Worm (Caenorhabditis elegans) whole organism, L4 larva: Measurements from ENCODE around the gene tsn-1.

Source experiments
- F44E2.7 ChIP-seq: fragments of 200-800 bp; sonication (Bioruptor generic); IDR thresholded peaks from 2 replicates; pipeline ENCODE4 v2.1.2; 2022; ENCODE audit warnings: missing genetic modification characterization, missing compliant biosample characterization
- R02D3.7 ChIP-seq: fragments of 150-350 bp; sonication (generic microtip); optimal IDR thresholded peaks from 3 replicates; lab custom pipeline; 2014; ENCODE audit warnings: missing biosample characterization, missing genetic modification characterization
- Y105C5A.15 ChIP-seq: fragments of 200-800 bp; sonication (Bioruptor generic); IDR thresholded peaks from 2 replicates; pipeline ENCODE4 v1.3.6; 2022; ENCODE audit warnings: missing genetic modification characterization, missing compliant biosample characterization
- Y48G9A.11 ChIP-seq: fragments of 200-800 bp; sonication (Bioruptor generic); IDR thresholded peaks from 2 replicates; pipeline ENCODE4 v1.3.6; 2022; ENCODE audit warnings: missing genetic modification reagents, missing genetic modification characterization, missing compliant biosample characterization
- Y5F2A.4 ChIP-seq: fragments of 200-800 bp; sonication (Bioruptor generic); optimal IDR thresholded peaks from 2 replicates; lab custom pipeline; 2018; ENCODE audit warnings: mild to moderate bottlenecking, missing genetic modification characterization, missing compliant biosample characterization
- ZK337.2 ChIP-seq: fragments of 200-800 bp; sonication (Bioruptor generic); IDR thresholded peaks from 2 replicates; pipeline ENCODE4 v1.3.6; 2022; ENCODE audit warnings: missing genetic modification reagents, missing genetic modification characterization, missing compliant biosample characterization
- aha-1 ChIP-seq: fragments of 150-350 bp; peaks from one replicate; lab custom pipeline; 2014; ENCODE audit warnings: missing biosample characterization, missing genetic modification characterization
- ama-1 ChIP-seq: fragments of 150-350 bp; optimal IDR thresholded peaks from 2 replicates; lab custom pipeline; 2014; ENCODE audit warnings: inconsistent platforms, mixed read lengths
- arid-1 ChIP-seq: fragments of 200-800 bp; sonication (Bioruptor generic); conservative IDR thresholded peaks from 2 replicates; pipeline ENCODE4 v1.3.6; 2022; ENCODE audit warnings: missing genetic modification reagents, missing genetic modification characterization, missing compliant biosample characterization
- ceh-20 ChIP-seq: fragments of 200-800 bp; sonication (Bioruptor generic); IDR thresholded peaks from 2 replicates; pipeline ENCODE4 v1.3.6; 2022; ENCODE audit warnings: missing genetic modification reagents, missing genetic modification characterization, missing compliant biosample characterization
- ceh-62 ChIP-seq: sonication (generic microtip); optimal IDR thresholded peaks from 2 replicates; lab custom pipeline; 2017; ENCODE audit warnings: missing biosample characterization, missing genetic modification characterization
- ctbp-1 ChIP-seq: fragments of 200-800 bp; sonication (Bioruptor generic); IDR thresholded peaks from 2 replicates; pipeline ENCODE4 v1.3.6; 2022; ENCODE audit warnings: missing genetic modification reagents, missing genetic modification characterization, missing compliant biosample characterization
- daf-16 ChIP-seq, 3 experiments: sonication (generic microtip); optimal IDR thresholded peaks; 2 replicates each; lab custom pipeline; 2016 to 2017; ENCODE audit warnings: missing genetic modification characterization in 3 of 3, missing genetic modification reagents in 3 of 3, mild to moderate bottlenecking in 2 of 3, missing compliant biosample characterization in 2 of 3, missing biosample characterization in 1 of 3, moderate library complexity in 1 of 3
- dmd-8 ChIP-seq: fragments of 200-800 bp; sonication (Bioruptor generic); IDR thresholded peaks from 2 replicates; pipeline ENCODE4 v1.3.6; 2022; ENCODE audit warnings: missing genetic modification characterization, missing compliant biosample characterization
- dmd-9 ChIP-seq: fragments of 200-800 bp; sonication (Bioruptor generic); IDR thresholded peaks from 2 replicates; pipeline ENCODE4 v1.3.6; 2022; ENCODE audit warnings: missing genetic modification reagents, missing genetic modification characterization, missing compliant biosample characterization
- dve-1 ChIP-seq: sonication (generic microtip); optimal IDR thresholded peaks from 2 replicates; lab custom pipeline; 2017; ENCODE audit warnings: antibody characterized with exemption, mild to moderate bottlenecking, missing genetic modification characterization, missing compliant biosample characterization; ENCODE audit not compliant: insufficient read depth
- egl-43 ChIP-seq: fragments of 200-800 bp; sonication (Bioruptor generic); IDR thresholded peaks from 2 replicates; pipeline ENCODE4 v1.3.6; 2022; ENCODE audit warnings: missing genetic modification reagents, missing genetic modification characterization, missing compliant biosample characterization
- fkh-10 ChIP-seq: fragments of 150-350 bp; optimal IDR thresholded peaks from 2 replicates; lab custom pipeline; 2014; ENCODE audit warnings: missing biosample characterization, missing genetic modification reagents, missing genetic modification characterization
- fos-1 ChIP-seq: fragments of 150-350 bp; optimal IDR thresholded peaks from 2 replicates; lab custom pipeline; 2014; ENCODE audit warnings: missing biosample characterization, missing genetic modification characterization
- gei-8 ChIP-seq: fragments of 200-800 bp; sonication (Bioruptor generic); optimal IDR thresholded peaks from 2 replicates; lab custom pipeline; 2018; ENCODE audit warnings: mild to moderate bottlenecking, missing genetic modification characterization, missing compliant biosample characterization
- hlh-11 ChIP-seq: fragments of 200-800 bp; sonication (Bioruptor generic); optimal IDR thresholded peaks from 2 replicates; lab custom pipeline; 2018; ENCODE audit warnings: mild to moderate bottlenecking, missing genetic modification characterization, missing compliant biosample characterization
- hlh-30 ChIP-seq: sonication (generic microtip); optimal IDR thresholded peaks from 2 replicates; lab custom pipeline; 2017; ENCODE audit warnings: antibody characterized with exemption, mild to moderate bottlenecking, missing genetic modification characterization, missing compliant biosample characterization; ENCODE audit not compliant: insufficient read depth
- hmg-1.1 ChIP-seq: fragments of 200-800 bp; sonication (Bioruptor generic); IDR thresholded peaks from 2 replicates; pipeline ENCODE4 v1.3.6; 2022; ENCODE audit warnings: missing genetic modification reagents, missing genetic modification characterization, missing compliant biosample characterization
- lin-29 ChIP-seq: fragments of 200-800 bp; sonication (Bioruptor generic); IDR thresholded peaks from 2 replicates; pipeline ENCODE4 v1.3.6; 2022; ENCODE audit warnings: missing genetic modification reagents, missing genetic modification characterization, missing compliant biosample characterization
- lin-39 ChIP-seq: fragments of 150-350 bp; optimal IDR thresholded peaks from 2 replicates; lab custom pipeline; 2014; ENCODE audit warnings: missing biosample characterization, missing genetic modification reagents, missing genetic modification characterization
- mdl-1 ChIP-seq, 2 experiments: fragments of 150-350 bp in 1 of 2; sonication (generic microtip) in 1 of 2; optimal IDR thresholded peaks; 2 replicates each; lab custom pipeline; 2014 to 2017; ENCODE audit warnings: missing biosample characterization in 2 of 2, missing genetic modification characterization in 2 of 2
- mep-1 ChIP-seq: fragments of 150-350 bp; sonication (generic microtip); optimal IDR thresholded peaks from 3 replicates; lab custom pipeline; 2014; ENCODE audit warnings: missing biosample characterization, missing genetic modification characterization
- mxl-2 ChIP-seq: fragments of 200-800 bp; sonication (Bioruptor generic); conservative IDR thresholded peaks from 2 replicates; pipeline ENCODE4 v1.3.6; 2022; ENCODE audit warnings: missing genetic modification reagents, missing genetic modification characterization, missing compliant biosample characterization
- mxl-3 ChIP-seq: fragments of 200-800 bp; sonication (Bioruptor generic); optimal IDR thresholded peaks from 2 replicates; lab custom pipeline; 2018; ENCODE audit warnings: mild to moderate bottlenecking, missing genetic modification characterization, missing compliant biosample characterization
- nhr-10 ChIP-seq: fragments of 150-350 bp; optimal IDR thresholded peaks from 2 replicates; lab custom pipeline; 2014; ENCODE audit warnings: missing biosample characterization, missing genetic modification characterization
- nhr-102 ChIP-seq: sonication (generic microtip); optimal IDR thresholded peaks from 2 replicates; lab custom pipeline; 2016; ENCODE audit warnings: mild to moderate bottlenecking, missing genetic modification characterization, moderate library complexity, missing compliant biosample characterization
- nhr-11 ChIP-seq: fragments of 150-350 bp; optimal IDR thresholded peaks from 2 replicates; lab custom pipeline; 2014; ENCODE audit warnings: missing biosample characterization, missing genetic modification characterization
- nhr-28 ChIP-seq: fragments of 150-350 bp; optimal IDR thresholded peaks from 2 replicates; lab custom pipeline; 2014; ENCODE audit warnings: missing biosample characterization, missing genetic modification characterization
- nhr-41 ChIP-seq: fragments of 200-800 bp; sonication (Bioruptor generic); IDR thresholded peaks from 2 replicates; pipeline ENCODE4 v1.3.6; 2022; ENCODE audit warnings: missing genetic modification reagents, missing genetic modification characterization, missing compliant biosample characterization
- nhr-76 ChIP-seq: fragments of 150-350 bp; optimal IDR thresholded peaks from 2 replicates; lab custom pipeline; 2014; ENCODE audit warnings: missing biosample characterization, missing genetic modification characterization
- nhr-77 ChIP-seq: fragments of 150-350 bp; optimal IDR thresholded peaks from 2 replicates; lab custom pipeline; 2014; ENCODE audit warnings: missing biosample characterization, missing genetic modification characterization
- pqm-1 ChIP-seq: sonication (generic microtip); optimal IDR thresholded peaks from 2 replicates; lab custom pipeline; 2017; ENCODE audit warnings: missing biosample characterization, missing genetic modification characterization
- rbr-2 ChIP-seq: sonication (generic microtip); optimal IDR thresholded peaks from 2 replicates; lab custom pipeline; 2016; ENCODE audit warnings: missing genotype, missing genetic modification characterization, missing compliant biosample characterization
- set-16 ChIP-seq: fragments of 200-800 bp; sonication (Bioruptor generic); IDR thresholded peaks from 2 replicates; pipeline ENCODE4 v1.3.6; 2022; ENCODE audit warnings: missing genetic modification reagents, missing genetic modification characterization, missing compliant biosample characterization
- skn-1 ChIP-seq: fragments of 150-350 bp; optimal IDR thresholded peaks from 2 replicates; lab custom pipeline; 2014; ENCODE audit warnings: missing biosample characterization, missing genetic modification characterization
- spr-1 ChIP-seq: sonication (generic microtip); optimal IDR thresholded peaks from 2 replicates; lab custom pipeline; 2016; ENCODE audit warnings: mild to moderate bottlenecking, missing genetic modification characterization, missing compliant biosample characterization
- spr-3 ChIP-seq: fragments of 200-800 bp; sonication (Bioruptor generic); optimal IDR thresholded peaks from 2 replicates; lab custom pipeline; 2018; ENCODE audit warnings: mild to moderate bottlenecking, missing genetic modification characterization, missing compliant biosample characterization
- vab-7 ChIP-seq: fragments of 200-800 bp; sonication (Bioruptor generic); IDR thresholded peaks from 2 replicates; pipeline ENCODE4 v1.3.6; 2022; ENCODE audit warnings: missing genetic modification reagents, missing genetic modification characterization, missing compliant biosample characterization
- zfp-3 ChIP-seq: fragments of 200-800 bp; sonication (Bioruptor generic); conservative IDR thresholded peaks from 2 replicates; pipeline ENCODE4 v1.3.6; 2022; ENCODE audit warnings: missing genetic modification reagents, missing genetic modification characterization, missing compliant biosample characterization
- zip-2 ChIP-seq: fragments of 150-350 bp; optimal IDR thresholded peaks from 2 replicates; lab custom pipeline; 2014; ENCODE audit warnings: missing biosample characterization, missing genetic modification characterization

tsn-1 gene

ce11 chrII:4665359-4665758, 41.3 kb upstream of the tsn-1 start, which contains the start of gene T05A7.11:
Gene T05A7.11 (minus strand): TSS chrII:4665459.
- no peak for TF ChIP-seq arid-1 (GFP tag; lab: Robert Waterston, UW)
- TF ChIP-seq set-16 (GFP tag; lab: Robert Waterston, UW), result no peak

ce11 chrII:4667572-4667971, 39.0 kb upstream of the tsn-1 start, which contains the start of gene fut-5:
Gene fut-5 (minus strand): TSS chrII:4667672.
- TF ChIP-seq ceh-62 (tag; lab: Kevin White, UChicago) (no peak), aha-1 (tag; lab: Kevin White, UChicago) (peak; percentile 0)

ce11 chrII:4671692-4672091, 34.9 kb upstream of the tsn-1 start, which contains the start of gene T05A7.6:
Gene T05A7.6 (minus strand): TSS chrII:4671792.
- TF ChIP-seq spr-1 (tag; lab: Kevin White, UChicago) (no peak), R02D3.7 (tag; lab: Kevin White, UChicago) (no peak), Y105C5A.15 (no peak), nhr-102 (tag; lab: Kevin White, UChicago) (no peak), ama-1 (lab: Kevin White, UChicago) (no peak), lin-29 (GFP tag; lab: Robert Waterston, UW) (no peak), Y48G9A.11 (GFP tag; lab: Robert Waterston, UW) (no peak), skn-1 (tag; lab: Kevin White, UChicago) (no peak), aha-1 (tag; lab: Kevin White, UChicago) (no peak), nhr-76 (tag; lab: Kevin White, UChicago) (no peak), daf-16 (GFP tag; optimal IDR thresholded peaks at IDR 0.05; lab: Kevin White, UChicago) (no peak), daf-16 (tag; optimal IDR thresholded peaks at IDR 0.05; lab: Kevin White, UChicago) (no peak), ctbp-1 (GFP tag; lab: Robert Waterston, UW) (no peak), nhr-10 (tag; lab: Kevin White, UChicago) (no peak), nhr-11 (tag; lab: Kevin White, UChicago) (no peak), hlh-30 (tag; lab: Kevin White, UChicago) (no peak), ZK337.2 (no peak), dve-1 (tag; lab: Kevin White, UChicago) (no peak), mep-1 (tag; lab: Kevin White, UChicago) (no peak), egl-43 (GFP tag; lab: Robert Waterston, UW) (no peak), zip-2 (tag; lab: Kevin White, UChicago) (no peak)

ce11 chrII:4672584-4673110, 34.0 kb upstream of the tsn-1 start, which contains the start of the genes clec-140 and hmg-11:
Gene clec-140 (plus strand): TSS chrII:4673060.
Gene hmg-11 (plus strand): TSS chrII:4673085.
- TF ChIP-seq nhr-41 (0 out of 2 replicates have a peak, but pooled peaks have one; percentile 40), mdl-1 (tag; optimal IDR thresholded peaks at IDR 0.05; lab: Kevin White, UChicago) (peak; percentile 55 to 92), rbr-2 (peak; percentile 51), hlh-11 (tag; lab: Kevin White, UChicago) (peak; percentile 66), nhr-77 (tag; lab: Kevin White, UChicago) (peak; percentile 67), nhr-11 (tag; lab: Kevin White, UChicago) (no peak), zfp-3 (GFP tag; lab: Robert Waterston, UW) (no peak), mxl-3 (GFP tag; lab: Kevin White, UChicago) (peak; percentile 87), ceh-20 (no peak), gei-8 (GFP tag; lab: Kevin White, UChicago) (no peak), mep-1 (tag; lab: Kevin White, UChicago) (no peak), fkh-10 (GFP tag; lab: Kevin White, UChicago) (peak; percentile 2), lin-39 (no peak), mxl-2 (no peak), spr-3 (GFP tag; lab: Kevin White, UChicago) (no peak), pqm-1 (tag; lab: Kevin White, UChicago) (peak; percentile 66), dmd-9 (no peak), nhr-10 (tag; lab: Kevin White, UChicago) (no peak), dmd-8 (GFP tag; lab: Robert Waterston, UW) (no peak), Y5F2A.4 (GFP tag; lab: Kevin White, UChicago) (no peak), nhr-28 (tag; lab: Kevin White, UChicago) (peak; percentile 50), fos-1 (tag; lab: Kevin White, UChicago) (no peak), F44E2.7 (GFP tag; lab: Robert Waterston, UW) (no peak), vab-7 (GFP tag; lab: Robert Waterston, UW) (0 out of 2 replicates have a peak, but pooled peaks have one; percentile 14), hlh-30 (tag; lab: Kevin White, UChicago) (peak; percentile 91), hmg-1.1 (peak; percentile 60; the same call in 1 of the 2 replicates)
